Worm (Caenorhabditis elegans) whole organism, L2 larva: ENCODE results near the gene srd-48.

Source experiments
- aly-2 ChIP-seq: fragments of 150-350 bp; optimal IDR thresholded peaks from 2 replicates; lab custom pipeline; 2014; ENCODE audit warnings: missing biosample characterization, missing genetic modification characterization
- lsy-2 ChIP-seq, 2 experiments: fragments of 150-350 bp in 1 of 2; sonication (generic microtip) in 1 of 2; optimal IDR thresholded peaks; 2 replicates each; lab custom pipeline; 2014 to 2017; ENCODE audit warnings: missing biosample characterization in 2 of 2, missing genetic modification characterization in 2 of 2
- nhr-12 ChIP-seq: fragments of 150-350 bp; optimal IDR thresholded peaks from 2 replicates; lab custom pipeline; 2014; ENCODE audit warnings: missing biosample characterization, missing genetic modification characterization
- nhr-129 ChIP-seq: fragments of 150-350 bp; optimal IDR thresholded peaks from 2 replicates; lab custom pipeline; 2014; ENCODE audit warnings: missing biosample characterization, missing genetic modification characterization
- nhr-77 ChIP-seq: fragments of 150-350 bp; optimal IDR thresholded peaks from 2 replicates; lab custom pipeline; 2014; ENCODE audit warnings: missing biosample characterization, missing genetic modification characterization
- snpc-4 ChIP-seq: fragments of 150-350 bp; optimal IDR thresholded peaks from 2 replicates; lab custom pipeline; 2014; ENCODE audit warnings: missing biosample characterization, missing genetic modification characterization
- unc-39 ChIP-seq: fragments of 150-350 bp; optimal IDR thresholded peaks from 2 replicates; lab custom pipeline; 2014; ENCODE audit warnings: missing biosample characterization, missing genetic modification characterization
- unc-62 ChIP-seq: fragments of 150-350 bp; optimal IDR thresholded peaks from 2 replicates; lab custom pipeline; 2014; ENCODE audit warnings: missing biosample characterization, missing genetic modification reagents, missing genetic modification characterization
- ztf-4 ChIP-seq: fragments of 150-350 bp; optimal IDR thresholded peaks from 2 replicates; lab custom pipeline; 2014; ENCODE audit warnings: missing biosample characterization, missing genetic modification characterization

DNA sequence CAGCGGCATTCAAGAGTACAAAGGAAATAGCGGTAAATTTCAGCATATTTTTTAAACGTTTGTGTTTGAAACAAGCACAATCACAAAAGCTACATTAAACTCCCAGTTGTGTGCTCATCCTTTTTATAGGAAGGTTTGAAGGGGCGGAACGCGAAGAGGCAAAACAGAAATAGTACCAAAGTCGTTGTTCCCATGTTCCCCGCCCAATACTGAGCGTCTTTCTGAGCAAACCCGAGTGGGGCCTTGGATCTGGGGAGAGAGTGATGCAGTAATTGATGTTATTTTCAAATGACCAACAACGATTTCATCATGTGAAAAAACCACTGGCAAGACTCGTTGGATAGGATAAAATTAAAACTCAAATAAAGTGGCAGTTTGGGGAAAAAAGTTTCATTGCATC lies 5.4 kb downstream of the srd-48 start, which contains the start of gene zig-2:
- TF ChIP-seq aly-2 (tag; lab: Kevin White, UChicago) = no peak
- TF ChIP-seq nhr-12 (tag; lab: Kevin White, UChicago) = no peak
- TF ChIP-seq nhr-129 = no peak
- no peak for TF ChIP-seq unc-62 (GFP tag; lab: Kevin White, UChicago)
- TF ChIP-seq nhr-77 (tag; lab: Kevin White, UChicago) = no peak
- no peak for TF ChIP-seq unc-39 (tag; lab: Kevin White, UChicago)
- no peak for TF ChIP-seq lsy-2 (tag; optimal IDR thresholded peaks at IDR 0.05; lab: Kevin White, UChicago)
- TF ChIP-seq ztf-4 (tag; lab: Kevin White, UChicago) = no peak
- no peak for TF ChIP-seq snpc-4 (tag; lab: Kevin White, UChicago)
